Fruit fly (Drosophila melanogaster): Measurements from ENCODE around the gene Mitofilin.

DNA sequence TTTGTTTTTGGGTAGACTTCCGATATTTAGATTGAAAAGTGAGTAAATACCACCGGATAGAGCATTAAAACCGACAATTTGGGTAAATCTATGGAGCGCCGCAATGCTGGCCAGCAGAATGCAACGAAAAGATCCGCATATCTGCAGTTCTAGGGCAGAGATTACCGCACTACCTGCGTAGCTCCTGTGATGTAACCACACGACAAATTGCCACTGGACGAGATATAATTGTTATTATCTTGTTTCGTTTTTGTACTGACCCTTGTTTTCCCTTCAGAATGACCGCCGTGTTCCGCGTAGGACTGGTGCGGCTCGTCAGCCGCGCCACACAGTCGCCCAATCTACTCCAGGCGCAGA lies 4.6 kb upstream of the Mitofilin start:
- TF ChIP-seq CG10631 (GFP tag; optimal IDR thresholded peaks at IDR 0.05) (no peak), Blimp-1 (GFP tag; optimal IDR thresholded peaks at IDR 0.05) (no peak), net (GFP tag; optimal IDR thresholded peaks at IDR 0.05) (no peak), CG10669 (GFP tag; optimal IDR thresholded peaks at IDR 0.05) (no peak), CG16779 (tag; optimal IDR thresholded peaks at IDR 0.05) (no peak), CG8319 (GFP tag; optimal IDR thresholded peaks at IDR 0.05) (no peak), spab (GFP tag; optimal IDR thresholded peaks at IDR 0.05) (no peak), CG3919 (GFP tag; optimal IDR thresholded peaks at IDR 0.05) (no peak), CG9139 (GFP tag; optimal IDR thresholded peaks at IDR 0.05) (no peak), fkh (GFP tag; optimal IDR thresholded peaks at IDR 0.05) (no peak), Eip75B (GFP tag; optimal IDR thresholded peaks at IDR 0.05) (no peak), Sox15 (GFP tag; optimal IDR thresholded peaks at IDR 0.05) (no peak), CG11762 (GFP tag; optimal IDR thresholded peaks at IDR 0.05; ENCODE audit: insufficient read depth) (no peak)

Measured in whole organism, prepupa.